Worm (Caenorhabditis elegans): ENCODE measurements around the gene sri-72.

- no peak for TF ChIP-seq hlh-6 (tag; optimal IDR thresholded peaks at IDR 0.05)
- no peak for TF ChIP-seq F13H6.1 (tag; optimal IDR thresholded peaks at IDR 0.05)
- TF ChIP-seq fkh-10 (GFP tag; optimal IDR thresholded peaks at IDR 0.05) = no peak
Observed at ce11 chrV:562834-563233, 5.2 kb downstream of the sri-72 start, which contains the start of gene C14C6.2.
